Worm (Caenorhabditis elegans) whole organism, young adult: ENCODE measurements around the gene T01B7.9.

Experiments
- B0035.1 ChIP-seq: sonication (generic microtip); optimal IDR thresholded peaks from 2 replicates; lab custom pipeline; 2016; ENCODE audit warnings: missing genetic modification characterization, mild to moderate bottlenecking, missing compliant biosample characterization, missing genotype, missing genetic modification reagents
- B0261.1 ChIP-seq: sonication (generic microtip); optimal IDR thresholded peaks from 2 replicates; lab custom pipeline; 2016; ENCODE audit warnings: mild to moderate bottlenecking, missing genetic modification characterization, moderate library complexity, missing compliant biosample characterization
- B0336.3 ChIP-seq: fragments of 200-800 bp; sonication (Bioruptor generic); IDR thresholded peaks from 2 replicates; pipeline ENCODE4 v1.3.6; 2022; ENCODE audit warnings: missing genetic modification characterization, missing compliant biosample characterization
- C06A6.2 ChIP-seq: fragments of 200-800 bp; sonication (Bioruptor generic); conservative IDR thresholded peaks from 2 replicates; pipeline ENCODE4 v1.3.6; 2022; ENCODE audit warnings: missing genetic modification characterization, missing compliant biosample characterization
- C17E4.6 ChIP-seq: fragments of 200-800 bp; sonication (Bioruptor generic); IDR thresholded peaks from 2 replicates; pipeline ENCODE4 v1.3.6; 2022; ENCODE audit warnings: missing genetic modification reagents, missing genetic modification characterization, missing compliant biosample characterization
- F22D6.2 ChIP-seq: sonication (generic microtip); optimal IDR thresholded peaks from 2 replicates; lab custom pipeline; 2016; ENCODE audit warnings: mild to moderate bottlenecking, missing genetic modification characterization, missing compliant biosample characterization
- F33H1.4 ChIP-seq: fragments of 200-800 bp; sonication (Bioruptor generic); IDR thresholded peaks from 2 replicates; pipeline ENCODE4 v1.3.6; 2022; ENCODE audit warnings: missing genetic modification reagents, missing genetic modification characterization, missing compliant biosample characterization
- F57A8.1 ChIP-seq: fragments of 200-800 bp; sonication (Bioruptor generic); optimal IDR thresholded peaks from 2 replicates; lab custom pipeline; 2018; ENCODE audit warnings: mild to moderate bottlenecking, missing genetic modification characterization, moderate library complexity, missing compliant biosample characterization
- Y79H2A.3 ChIP-seq: fragments of 200-800 bp; sonication (Bioruptor generic); conservative IDR thresholded peaks from 2 replicates; pipeline ENCODE4 v1.3.6; 2022; ENCODE audit warnings: missing genetic modification reagents, missing genetic modification characterization, missing compliant biosample characterization
- athp-1 ChIP-seq: sonication (generic microtip); optimal IDR thresholded peaks from 2 replicates; lab custom pipeline; 2017; ENCODE audit warnings: mild to moderate bottlenecking, missing genetic modification characterization, missing compliant biosample characterization
- attf-6 ChIP-seq: fragments of 200-800 bp; sonication (Bioruptor generic); IDR thresholded peaks from 2 replicates; pipeline ENCODE4 v1.3.6; 2022; ENCODE audit warnings: missing genetic modification reagents, missing genetic modification characterization, missing compliant biosample characterization
- bed-1 ChIP-seq: fragments of 200-800 bp; sonication (Bioruptor generic); IDR thresholded peaks from 2 replicates; pipeline ENCODE4 v1.3.6; 2022; ENCODE audit warnings: missing genetic modification reagents, missing genetic modification characterization, missing compliant biosample characterization
- bed-2 ChIP-seq: fragments of 200-800 bp; sonication (Bioruptor generic); IDR thresholded peaks from 2 replicates; pipeline ENCODE4 v1.3.6; 2022; ENCODE audit warnings: missing genetic modification reagents, missing genetic modification characterization, missing compliant biosample characterization
- ceh-58 ChIP-seq: fragments of 200-800 bp; sonication (Bioruptor generic); IDR thresholded peaks from 2 replicates; pipeline ENCODE4 v1.3.6; 2022; ENCODE audit warnings: missing genetic modification characterization, missing compliant biosample characterization
- chd-7 ChIP-seq: sonication (generic microtip); optimal IDR thresholded peaks from 2 replicates; lab custom pipeline; 2016; ENCODE audit warnings: mild to moderate bottlenecking, missing genetic modification characterization, moderate library complexity, missing compliant biosample characterization
- dox-1 ChIP-seq: fragments of 200-800 bp; sonication (Bioruptor generic); IDR thresholded peaks from 2 replicates; pipeline ENCODE4 v1.3.6; 2022; ENCODE audit warnings: missing genetic modification reagents, missing genetic modification characterization, missing compliant biosample characterization
- dpff-1 ChIP-seq: sonication (generic microtip); optimal IDR thresholded peaks from 2 replicates; lab custom pipeline; 2017; ENCODE audit warnings: mild to moderate bottlenecking, missing genetic modification characterization, missing compliant biosample characterization
- efl-1 ChIP-seq: fragments of 150-350 bp; optimal IDR thresholded peaks from 2 replicates; lab custom pipeline; 2014; ENCODE audit warnings: missing biosample characterization, missing genetic modification reagents, missing genetic modification characterization
- ekl-4 ChIP-seq: fragments of 200-800 bp; sonication (Bioruptor generic); IDR thresholded peaks from 2 replicates; pipeline ENCODE4 v1.3.6; 2022; ENCODE audit warnings: missing genetic modification reagents, missing genetic modification characterization, missing compliant biosample characterization
- ets-4 ChIP-seq: fragments of 200-800 bp; sonication (Bioruptor generic); optimal IDR thresholded peaks from 2 replicates; lab custom pipeline; 2018; ENCODE audit warnings: mild to moderate bottlenecking, missing genetic modification characterization, missing compliant biosample characterization
- lag-1 ChIP-seq: fragments of 200-800 bp; sonication (Bioruptor generic); IDR thresholded peaks from 2 replicates; pipeline ENCODE4 v1.3.6; 2022; ENCODE audit warnings: missing genetic modification reagents, missing genetic modification characterization, missing compliant biosample characterization
- let-526 ChIP-seq: fragments of 200-800 bp; sonication (Bioruptor generic); IDR thresholded peaks from 2 replicates; pipeline ENCODE4 v1.3.6; 2022; ENCODE audit warnings: missing genetic modification reagents, missing genetic modification characterization, missing compliant biosample characterization
- lir-1 ChIP-seq: fragments of 200-800 bp; sonication (Bioruptor generic); conservative IDR thresholded peaks from 2 replicates; pipeline ENCODE4 v1.3.6; 2022; ENCODE audit warnings: missing genetic modification reagents, missing genetic modification characterization, missing compliant biosample characterization
- nfyb-1 ChIP-seq: fragments of 200-800 bp; sonication (Bioruptor generic); IDR thresholded peaks from 2 replicates; pipeline ENCODE4 v1.3.6; 2022; ENCODE audit warnings: missing genetic modification reagents, missing genetic modification characterization, missing compliant biosample characterization
- nhr-80 ChIP-seq: sonication (generic microtip); optimal IDR thresholded peaks from 2 replicates; lab custom pipeline; 2016; ENCODE audit warnings: missing genetic modification characterization, missing compliant biosample characterization
- rec-8 ChIP-seq, 2 experiments: sonication (generic microtip); optimal IDR thresholded peaks; 2 replicates each; lab custom pipeline; 2016; ENCODE audit warnings: mild to moderate bottlenecking in 2 of 2, missing genetic modification characterization in 2 of 2, missing genetic modification reagents in 2 of 2, missing genotype in 2 of 2, missing biosample characterization in 1 of 2, missing compliant biosample characterization in 1 of 2, moderate library complexity in 1 of 2
- snpc-1.3 ChIP-seq: sonication (generic microtip); optimal IDR thresholded peaks from 2 replicates; lab custom pipeline; 2017; ENCODE audit warnings: missing genetic modification characterization, mild to moderate bottlenecking, missing compliant biosample characterization, antibody characterized with exemption, moderate library complexity, missing genotype, missing genetic modification reagents; ENCODE audit not compliant: insufficient read depth
- tlf-1 ChIP-seq: fragments of 200-800 bp; sonication (Bioruptor generic); optimal IDR thresholded peaks from 2 replicates; lab custom pipeline; 2018; ENCODE audit warnings: mild to moderate bottlenecking, missing genetic modification characterization, missing compliant biosample characterization
- zfh-2 ChIP-seq: fragments of 200-800 bp; sonication (Bioruptor generic); conservative IDR thresholded peaks from 2 replicates; pipeline ENCODE4 v1.3.6; 2022; ENCODE audit warnings: missing genetic modification reagents, missing genetic modification characterization, missing compliant biosample characterization
- ztf-26 ChIP-seq: sonication (generic microtip); optimal IDR thresholded peaks from 2 replicates; lab custom pipeline; 2017; ENCODE audit warnings: missing genetic modification characterization, missing compliant biosample characterization
- ztf-6 ChIP-seq: fragments of 200-800 bp; sonication (Bioruptor generic); IDR thresholded peaks from 2 replicates; pipeline ENCODE4 v1.3.6; 2022; ENCODE audit warnings: missing genetic modification reagents, missing genetic modification characterization, missing compliant biosample characterization

Gene T01B7.9

ce11 chrII:8764332-8764731 lies 37.7 kb upstream of the T01B7.9 start:
- TF ChIP-seq ztf-6 (no peak), athp-1 (tag; lab: Kevin White, UChicago) (no peak), bed-2 (GFP tag; lab: Robert Waterston, UW) (no peak), snpc-1.3 (tag; lab: Kevin White, UChicago) (no peak), C06A6.2 (GFP tag; lab: Robert Waterston, UW) (no peak), Y79H2A.3 (GFP tag; lab: Robert Waterston, UW) (no peak), C17E4.6 (GFP tag; lab: Robert Waterston, UW) (no peak), efl-1 (GFP tag; lab: Kevin White, UChicago) (no peak), ets-4 (GFP tag; lab: Kevin White, UChicago) (no peak), F22D6.2 (tag; lab: Kevin White, UChicago) (no peak), B0261.1 (tag; lab: Kevin White, UChicago) (no peak), B0035.1 (tag; lab: Kevin White, UChicago) (no peak), lir-1 (GFP tag; lab: Robert Waterston, UW) (no peak), dpff-1 (tag; lab: Kevin White, UChicago) (no peak), ekl-4 (GFP tag; lab: Robert Waterston, UW) (no peak), B0336.3 (GFP tag; lab: Robert Waterston, UW) (no peak), bed-1 (no peak)
- TF ChIP-seq, all 124 proteins: peak for 0

ce11 chrII:8763367-8763766 lies 36.8 kb upstream of the T01B7.9 start:
- TF ChIP-seq nfyb-1 (no peak), rec-8 (tag; optimal IDR thresholded peaks at IDR 0.05; lab: Kevin White, UChicago) (no peak), lag-1 (GFP tag; lab: Robert Waterston, UW) (no peak), bed-1 (no peak), ceh-58 (GFP tag; lab: Robert Waterston, UW) (no peak), chd-7 (no peak), zfh-2 (GFP tag; lab: Robert Waterston, UW) (no peak), ztf-26 (tag; lab: Kevin White, UChicago) (no peak), attf-6 (GFP tag; lab: Robert Waterston, UW) (no peak)

DNA sequence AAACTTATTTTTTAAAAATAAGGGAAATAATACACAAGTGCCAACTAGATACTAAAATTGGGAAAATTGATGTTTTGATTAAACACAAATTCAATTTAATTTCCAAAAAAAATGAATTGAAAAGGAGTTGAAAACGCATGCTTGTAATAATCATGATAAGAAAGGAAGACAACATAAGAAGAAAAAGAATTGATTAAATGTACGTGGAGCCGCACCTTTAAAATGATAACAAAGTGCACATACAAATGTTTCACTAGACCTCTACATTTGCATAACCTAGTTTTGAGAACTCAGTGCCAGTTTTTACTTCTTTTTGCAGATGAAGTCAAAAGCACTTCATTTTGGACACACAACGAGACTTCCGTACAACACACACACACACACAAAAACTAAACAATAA lies 35.1 kb upstream of the T01B7.9 start:
- peak; percentile 55 for TF ChIP-seq nhr-80 (tag; lab: Kevin White, UChicago)
- TF ChIP-seq dox-1 (GFP tag; lab: Robert Waterston, UW): no peak

- TF ChIP-seq attf-6 (GFP tag; lab: Robert Waterston, UW) (no peak), nhr-80 (tag; lab: Kevin White, UChicago) (no peak), F33H1.4 (GFP tag; lab: Robert Waterston, UW) (no peak), F57A8.1 (no peak)
- TF ChIP-seq, all 124 proteins: peak for 0
Measured at ce11 chrII:8759493-8759892, 32.9 kb upstream of the T01B7.9 start, which contains the start of gene fut-1. TSS of gene fut-1 (minus strand) at chrII:8759593.

- TF ChIP-seq tlf-1 (GFP tag; lab: Kevin White, UChicago) (no peak), let-526 (GFP tag; lab: Robert Waterston, UW) (no peak)
Measured at ce11 chrII:8755270-8755669, 28.7 kb upstream of the T01B7.9 start, which contains the start of gene K08F8.7. TSS of gene K08F8.7 (minus strand) at chrII:8755370.
